Worm (Caenorhabditis elegans): ENCODE results near the gene oac-23.

The oac-23 gene

ce11 chrIV:3853557-3853956 is 27.7 kb upstream of the oac-23 start:
- TF ChIP-seq nhr-23 (tag; optimal IDR thresholded peaks at IDR 0.05), result no peak
- TF ChIP-seq fkh-10 (GFP tag; optimal IDR thresholded peaks at IDR 0.05), result no peak
- TF ChIP-seq nhr-43 (tag; optimal IDR thresholded peaks at IDR 0.05; ENCODE audit: poor library complexity, severe bottlenecking), result no peak
- TF ChIP-seq lin-39 (tag; optimal IDR thresholded peaks at IDR 0.05), result no peak
- no peak for TF ChIP-seq nhr-11 (tag; optimal IDR thresholded peaks at IDR 0.05)
- no peak for TF ChIP-seq unc-62 (GFP tag; optimal IDR thresholded peaks at IDR 0.05)
- no peak for TF ChIP-seq nfya-1 (tag; optimal IDR thresholded peaks at IDR 0.05; ENCODE audit: insufficient read depth)
- TF ChIP-seq nhr-28 (tag; optimal IDR thresholded peaks at IDR 0.05), result no peak
- no peak for TF ChIP-seq zag-1 (tag; optimal IDR thresholded peaks at IDR 0.05)
- no peak for TF ChIP-seq tbx-2 (tag; optimal IDR thresholded peaks at IDR 0.05)
- TF ChIP-seq egl-5 (tag; optimal IDR thresholded peaks at IDR 0.05), result no peak
- no peak for TF ChIP-seq fkh-2 (tag; optimal IDR thresholded peaks at IDR 0.05)

ce11 chrIV:3854606-3855005 is 26.6 kb upstream of the oac-23 start:
- TF ChIP-seq mdl-1 (tag; optimal IDR thresholded peaks at IDR 0.05) (no peak), nfya-1 (tag; optimal IDR thresholded peaks at IDR 0.05; ENCODE audit: insufficient read depth) (peak; percentile 9)

- TF ChIP-seq nhr-28 (tag; optimal IDR thresholded peaks at IDR 0.05), result no peak
- TF ChIP-seq R02D3.7 (tag; optimal IDR thresholded peaks at IDR 0.05), result no peak
- TF ChIP-seq fkh-10 (GFP tag; optimal IDR thresholded peaks at IDR 0.05), result no peak
- no peak for TF ChIP-seq snpc-4 (tag; optimal IDR thresholded peaks at IDR 0.05)
- no peak for TF ChIP-seq ceh-82 (tag; optimal IDR thresholded peaks at IDR 0.05)
- TF ChIP-seq mml-1 (tag; optimal IDR thresholded peaks at IDR 0.05), result no peak
These were observed 25.7 kb upstream of the oac-23 start, which contains the start of gene zag-1 for ce11 chrIV:3855543-3855942. Gene zag-1 (plus strand): TSS chrIV:3855843.

ce11 chrIV:3856190-3856589 is 25.1 kb upstream of the oac-23 start:
- TF ChIP-seq jun-1 (tag; optimal IDR thresholded peaks at IDR 0.05), result no peak
- TF ChIP-seq snpc-4 (tag; optimal IDR thresholded peaks at IDR 0.05), result no peak
- TF ChIP-seq lin-39 (tag; optimal IDR thresholded peaks at IDR 0.05), result peak; percentile 21
- no peak for TF ChIP-seq elt-2 (tag; optimal IDR thresholded peaks at IDR 0.05)
- TF ChIP-seq nfya-1 (tag; optimal IDR thresholded peaks at IDR 0.05; ENCODE audit: insufficient read depth), result peak; percentile 65

ce11 chrIV:3857999-3858552 is 23.2 kb upstream of the oac-23 start:
- TF ChIP-seq snpc-4 (tag; optimal IDR thresholded peaks at IDR 0.05) (no peak), lin-39 (tag; optimal IDR thresholded peaks at IDR 0.05) (peak; percentile 7)

ce11 chrIV:3859552-3859951 is 21.7 kb upstream of the oac-23 start:
- TF ChIP-seq tbx-2 (tag; optimal IDR thresholded peaks at IDR 0.05) (no peak), ztf-4 (tag; optimal IDR thresholded peaks at IDR 0.05) (no peak), nhr-23 (tag; optimal IDR thresholded peaks at IDR 0.05) (no peak), hmg-11 (tag; optimal IDR thresholded peaks at IDR 0.05) (no peak), aly-2 (tag; optimal IDR thresholded peaks at IDR 0.05) (no peak), nfya-1 (tag; optimal IDR thresholded peaks at IDR 0.05; ENCODE audit: insufficient read depth) (no peak), ceh-9 (tag; optimal IDR thresholded peaks at IDR 0.05) (no peak), nhr-28 (tag; optimal IDR thresholded peaks at IDR 0.05) (no peak), ztf-11 (tag; optimal IDR thresholded peaks at IDR 0.05) (no peak), egl-5 (tag; optimal IDR thresholded peaks at IDR 0.05) (no peak), nhr-77 (tag; optimal IDR thresholded peaks at IDR 0.05) (no peak)

ce11 chrIV:3860419-3860818 is 20.8 kb upstream of the oac-23 start:
- TF ChIP-seq ztf-4 (tag; optimal IDR thresholded peaks at IDR 0.05) (no peak), ztf-11 (tag; optimal IDR thresholded peaks at IDR 0.05) (no peak), skn-1 (tag; optimal IDR thresholded peaks at IDR 0.05) (no peak), ceh-9 (tag; optimal IDR thresholded peaks at IDR 0.05) (no peak), egl-27 (tag; optimal IDR thresholded peaks at IDR 0.05) (no peak), elt-3 (tag; optimal IDR thresholded peaks at IDR 0.05) (no peak), nhr-43 (tag; optimal IDR thresholded peaks at IDR 0.05; ENCODE audit: poor library complexity, severe bottlenecking) (no peak), nhr-77 (tag; optimal IDR thresholded peaks at IDR 0.05) (no peak)

Measured in whole organism, L3 larva.